Worm (Caenorhabditis elegans): ENCODE data around the gene dhs-31.

DNA sequence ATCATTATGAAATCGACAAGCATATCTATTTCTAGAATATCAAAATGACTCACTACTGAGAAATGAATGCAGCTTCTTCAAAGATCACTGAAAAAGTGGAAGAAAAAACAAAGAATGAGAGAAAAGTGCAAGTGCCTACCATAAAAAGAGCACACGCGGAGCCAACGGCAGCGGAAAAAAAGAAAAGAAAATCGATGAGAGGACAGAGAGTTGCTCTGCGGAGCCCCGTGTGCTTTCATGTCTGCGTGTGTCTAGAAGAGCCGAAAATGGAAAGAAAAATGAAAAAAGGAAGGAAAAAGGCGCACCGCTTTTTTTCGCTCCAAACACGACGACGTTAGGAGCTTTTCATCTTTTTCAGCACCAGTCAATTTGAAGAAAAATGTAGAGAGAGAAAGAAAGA, 22.0 kb upstream of the dhs-31 start, which contains the start of gene ipla-7:
- TF ChIP-seq Y56A3A.18 (GFP tag; IDR thresholded peaks at IDR 0.05) = no peak
- TF ChIP-seq tbp1 (GFP tag; optimal IDR thresholded peaks at IDR 0.05) = no peak

All from whole organism, young adult.